Worm (Caenorhabditis elegans): Measurements from ENCODE around the gene des-2.

DNA sequence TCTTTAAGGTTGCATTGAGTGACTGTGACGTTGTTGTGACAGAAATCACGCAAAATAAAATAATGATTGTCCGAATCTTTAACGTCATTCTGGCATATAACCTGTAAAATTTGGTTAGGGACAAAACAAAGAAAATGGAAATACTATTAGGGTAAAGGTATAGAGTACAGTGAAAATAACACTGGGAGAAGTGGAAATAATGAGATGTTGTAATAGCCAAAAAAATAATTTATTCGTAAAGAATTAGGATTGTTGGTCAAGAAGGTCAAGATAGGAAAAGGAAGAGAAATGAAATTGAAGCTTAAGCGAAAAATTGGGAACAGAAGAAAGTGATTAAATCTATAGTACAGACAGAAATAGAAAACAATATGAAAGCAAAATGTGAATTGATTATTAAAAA, 6.4 kb downstream of the des-2 start, which contains the start of gene deg-3:
- TF ChIP-seq hlh-12 (tag; optimal IDR thresholded peaks at IDR 0.05), result no peak
- TF ChIP-seq T07F8.4 (tag; optimal IDR thresholded peaks at IDR 0.05), result no peak
- no peak for TF ChIP-seq madf-3 (GFP tag; IDR thresholded peaks at IDR 0.05)
- no peak for TF ChIP-seq snpc-4 (GFP tag; optimal IDR thresholded peaks at IDR 0.05)
- no peak for TF ChIP-seq snpc-4 (tag; optimal IDR thresholded peaks at IDR 0.05)
- TF ChIP-seq K12H6.12 (tag; optimal IDR thresholded peaks at IDR 0.05), result no peak
- TF ChIP-seq snpc-1.1 (tag; optimal IDR thresholded peaks at IDR 0.05; ENCODE audit: insufficient read depth), result no peak
- no peak for TF ChIP-seq unc-130 (GFP tag; optimal IDR thresholded peaks at IDR 0.05)
- no peak for TF ChIP-seq nfyb-1 (GFP tag; IDR thresholded peaks at IDR 0.05)
- no peak for TF ChIP-seq nfya-1 (tag; optimal IDR thresholded peaks at IDR 0.05; ENCODE audit: borderline replicate concordance, insufficient read depth)
- no peak for TF ChIP-seq fkh-3 (tag; optimal IDR thresholded peaks at IDR 0.05)
- no peak for TF ChIP-seq madf-10 (tag; optimal IDR thresholded peaks at IDR 0.05)
- TF ChIP-seq hlh-26 (GFP tag; conservative IDR thresholded peaks at IDR 0.05), result no peak
